Worm (Caenorhabditis elegans): ENCODE measurements around the gene rps-23.

Gene rps-23

ce11 chrIV:12360742-12361195 is 30.1 kb downstream of the rps-23 start, which contains the start of gene sec-24.2:
TSS of gene sec-24.2 (minus strand) at chrIV:12360792.
- TF ChIP-seq mbf-1 (tag; optimal IDR thresholded peaks at IDR 0.05) (no peak), C34F6.9 (tag; optimal IDR thresholded peaks at IDR 0.05) (peak; percentile 0)

ce11 chrIV:12359979-12360378 is 30.9 kb downstream of the rps-23 start:
- TF ChIP-seq nhr-6 (tag; optimal IDR thresholded peaks at IDR 0.05) (no peak), gmeb-1 (tag; optimal IDR thresholded peaks at IDR 0.05) (no peak), ztf-11 (tag; optimal IDR thresholded peaks at IDR 0.05) (no peak), skn-1 (tag; optimal IDR thresholded peaks at IDR 0.05) (no peak), C34F6.9 (tag; optimal IDR thresholded peaks at IDR 0.05) (no peak), fos-1 (tag; optimal IDR thresholded peaks at IDR 0.05) (no peak), nhr-25 (tag; optimal IDR thresholded peaks at IDR 0.05) (no peak), nhr-23 (tag; optimal IDR thresholded peaks at IDR 0.05) (no peak), unc-55 (GFP tag; optimal IDR thresholded peaks at IDR 0.05) (no peak), peb-1 (tag; optimal IDR thresholded peaks at IDR 0.05) (no peak), ZK546.5 (tag; optimal IDR thresholded peaks at IDR 0.05) (no peak), elt-3 (tag; optimal IDR thresholded peaks at IDR 0.05) (no peak), mdl-1 (tag; optimal IDR thresholded peaks at IDR 0.05) (no peak), sma-9 (GFP tag; optimal IDR thresholded peaks at IDR 0.05) (no peak), sma-9 (tag; optimal IDR thresholded peaks at IDR 0.05) (no peak), aly-2 (tag; optimal IDR thresholded peaks at IDR 0.05) (no peak), lin-39 (tag; optimal IDR thresholded peaks at IDR 0.05) (no peak)

ce11 chrIV:12350235-12350634 is 40.6 kb downstream of the rps-23 start:
- TF ChIP-seq unc-55 (GFP tag; optimal IDR thresholded peaks at IDR 0.05) (no peak), ZK546.5 (tag; optimal IDR thresholded peaks at IDR 0.05) (no peak), snpc-4 (tag; optimal IDR thresholded peaks at IDR 0.05) (no peak), ceh-16 (tag; optimal IDR thresholded peaks at IDR 0.05) (no peak), sma-3 (GFP tag; optimal IDR thresholded peaks at IDR 0.05) (no peak), aly-2 (tag; optimal IDR thresholded peaks at IDR 0.05) (no peak), ztf-11 (tag; optimal IDR thresholded peaks at IDR 0.05) (no peak), mbf-1 (tag; optimal IDR thresholded peaks at IDR 0.05) (no peak), nhr-12 (tag; optimal IDR thresholded peaks at IDR 0.05) (no peak), lsy-2 (tag; optimal IDR thresholded peaks at IDR 0.05) (no peak), ama-1 (optimal IDR thresholded peaks at IDR 0.05) (no peak), mab-5 (tag; optimal IDR thresholded peaks at IDR 0.05) (no peak), lin-39 (tag; optimal IDR thresholded peaks at IDR 0.05) (no peak), R02D3.7 (tag; optimal IDR thresholded peaks at IDR 0.05) (no peak), crh-2 (tag; optimal IDR thresholded peaks at IDR 0.05) (no peak), F13H6.1 (tag; optimal IDR thresholded peaks at IDR 0.05) (no peak), nhr-6 (tag; optimal IDR thresholded peaks at IDR 0.05) (no peak), lin-13 (GFP tag; optimal IDR thresholded peaks at IDR 0.05) (no peak), unc-62 (GFP tag; optimal IDR thresholded peaks at IDR 0.05) (no peak), unc-39 (tag; optimal IDR thresholded peaks at IDR 0.05) (no peak)

- no peak for TF ChIP-seq ztf-4 (tag; optimal IDR thresholded peaks at IDR 0.05)
- TF ChIP-seq unc-55 (GFP tag; optimal IDR thresholded peaks at IDR 0.05): peak; percentile 49
- TF ChIP-seq dmd-4 (tag; optimal IDR thresholded peaks at IDR 0.05): no peak
These were observed 41.2 kb downstream of the rps-23 start, which contains the start of gene best-22 for ce11 chrIV:12349639-12350038. TSS of gene best-22 (plus strand) at chrIV:12349939.

- TF ChIP-seq sma-9 (GFP tag; optimal IDR thresholded peaks at IDR 0.05) (no peak), sma-9 (tag; optimal IDR thresholded peaks at IDR 0.05) (no peak), nhr-10 (tag; optimal IDR thresholded peaks at IDR 0.05) (no peak), ceh-82 (tag; optimal IDR thresholded peaks at IDR 0.05) (no peak), nhr-237 (tag; optimal IDR thresholded peaks at IDR 0.05) (no peak), nhr-6 (tag; optimal IDR thresholded peaks at IDR 0.05) (no peak), unc-55 (GFP tag; optimal IDR thresholded peaks at IDR 0.05) (no peak)
These were observed 50.0 kb downstream of the rps-23 start for ce11 chrIV:12340885-12341284.
